Fruit fly (Drosophila melanogaster) whole organism, embryonic: ENCODE measurements around the gene Mbs.
A peak's percentile ranks its signal among the peaks of the same experiment; 100 is the strongest.

Source experiments
- ATbp ChIP-seq: fragments of 200-800 bp; sonication (Bioruptor generic); optimal IDR thresholded peaks from 2 replicates; lab custom pipeline; 2017; ENCODE audit warnings: missing biosample characterization, mild to moderate bottlenecking, missing genetic modification characterization, missing genetic modification reagents
- Adf1 ChIP-seq: fragments of 200-800 bp; sonication (Bioruptor generic); IDR thresholded peaks from 2 replicates; pipeline ENCODE4 v1.3.6; 2022; ENCODE audit warnings: missing biosample characterization, missing genetic modification characterization
- Antp ChIP-seq: fragments of 200-800 bp; sonication (Bioruptor generic); optimal IDR thresholded peaks from 3 replicates; lab custom pipeline; 2016; ENCODE audit warnings: missing biosample characterization, missing genetic modification characterization
- Atf3 ChIP-seq: fragments of 200-800 bp; sonication (Bioruptor generic); optimal IDR thresholded peaks from 3 replicates; lab custom pipeline; 2016; ENCODE audit warnings: missing biosample characterization, missing genetic modification characterization
- Bgb ChIP-seq: fragments of 200-800 bp; sonication (Bioruptor generic); IDR thresholded peaks from 2 replicates; pipeline ENCODE4 v1.3.6; 2022; ENCODE audit warnings: missing biosample characterization, missing genetic modification characterization; ENCODE audit not compliant: partially characterized antibody
- CG11093 ChIP-seq: fragments of 200-800 bp; sonication (Bioruptor generic); IDR thresholded peaks from 3 replicates; pipeline ENCODE4 v1.3.6; 2022; ENCODE audit warnings: missing biosample characterization, missing genetic modification characterization
- CG13296 ChIP-seq: fragments of 200-800 bp; sonication (Bioruptor generic); optimal IDR thresholded peaks from 3 replicates; lab custom pipeline; 2018; ENCODE audit warnings: missing biosample characterization, mild to moderate bottlenecking, missing genetic modification characterization
- CG15073 ChIP-seq: fragments of 200-800 bp; sonication (Bioruptor generic); optimal IDR thresholded peaks from 2 replicates; lab custom pipeline; 2016; ENCODE audit warnings: missing biosample characterization, missing genetic modification characterization
- CG18764 ChIP-seq: fragments of 200-800 bp; sonication (Bioruptor generic); optimal IDR thresholded peaks from 3 replicates; lab custom pipeline; 2016; ENCODE audit warnings: missing biosample characterization, missing genetic modification characterization
- CG34224 ChIP-seq: fragments of 200-800 bp; sonication (Bioruptor generic); IDR thresholded peaks from 3 replicates; pipeline ENCODE4 v1.3.6; 2022; ENCODE audit warnings: missing biosample characterization, missing genetic modification characterization; ENCODE audit not compliant: partially characterized antibody
- CG4820 ChIP-seq: fragments of 200-800 bp; sonication (Bioruptor generic); optimal IDR thresholded peaks from 3 replicates; lab custom pipeline; 2016; ENCODE audit warnings: missing biosample characterization, missing genetic modification characterization
- CG8089 ChIP-seq: fragments of 200-800 bp; sonication (Bioruptor generic); optimal IDR thresholded peaks from 3 replicates; lab custom pipeline; 2016; ENCODE audit warnings: missing biosample characterization, missing genetic modification characterization
- CG8944 ChIP-seq: fragments of 200-800 bp; sonication (Bioruptor generic); optimal IDR thresholded peaks from 3 replicates; lab custom pipeline; 2016; ENCODE audit warnings: missing biosample characterization, missing genetic modification characterization
- CG9609 ChIP-seq: fragments of 200-800 bp; sonication (Bioruptor generic); optimal IDR thresholded peaks from 3 replicates; lab custom pipeline; 2016; ENCODE audit warnings: missing biosample characterization, missing genetic modification characterization
- CHES-1-like ChIP-seq: fragments of 200-800 bp; sonication (Bioruptor generic); optimal IDR thresholded peaks from 2 replicates; lab custom pipeline; 2016; ENCODE audit warnings: missing biosample characterization, missing genetic modification characterization
- Dll ChIP-seq: fragments of 200-800 bp; sonication (Bioruptor generic); IDR thresholded peaks from 4 replicates; pipeline ENCODE4 v1.3.6; 2022; ENCODE audit warnings: missing biosample characterization, missing genetic modification characterization; ENCODE audit not compliant: partially characterized antibody
- Doc3 ChIP-seq: fragments of 200-800 bp; sonication (Bioruptor generic); IDR thresholded peaks from 3 replicates; pipeline ENCODE4 v1.3.6; 2022; ENCODE audit warnings: missing biosample characterization, missing genetic modification characterization; ENCODE audit not compliant: partially characterized antibody
- Elba2 ChIP-seq: fragments of 200-800 bp; sonication (Bioruptor generic); optimal IDR thresholded peaks from 3 replicates; lab custom pipeline; 2016; ENCODE audit warnings: missing biosample characterization, missing genetic modification characterization
- Ets97D ChIP-seq: fragments of 200-800 bp; sonication (Bioruptor generic); optimal IDR thresholded peaks from 3 replicates; lab custom pipeline; 2016; ENCODE audit warnings: missing biosample characterization, missing genetic modification characterization
- H15 ChIP-seq: fragments of 200-800 bp; sonication (Bioruptor generic); IDR thresholded peaks from 3 replicates; pipeline ENCODE4 v1.3.6; 2022; ENCODE audit warnings: missing biosample characterization, missing genetic modification characterization
- MBD-R2 ChIP-seq: fragments of 200-800 bp; sonication (Bioruptor generic); IDR thresholded peaks from 2 replicates; pipeline ENCODE4 v1.3.6; 2022; ENCODE audit warnings: missing biosample characterization, missing genetic modification characterization
- Mad ChIP-seq: fragments of 200-800 bp; sonication (Bioruptor generic); optimal IDR thresholded peaks from 2 replicates; lab custom pipeline; 2016; ENCODE audit warnings: missing biosample characterization, missing genetic modification characterization
- Nf-YB ChIP-seq: fragments of 200-800 bp; sonication (Bioruptor generic); optimal IDR thresholded peaks from 3 replicates; lab custom pipeline; 2019; ENCODE audit warnings: missing biosample characterization, mild to moderate bottlenecking, missing genetic modification characterization, moderate library complexity
- Nf-YC ChIP-seq: fragments of 200-800 bp; optimal IDR thresholded peaks from 3 replicates; lab custom pipeline; 2019; ENCODE audit warnings: missing biosample characterization, mild to moderate bottlenecking, missing genetic modification characterization, moderate library complexity
- Oli ChIP-seq: fragments of 200-800 bp; sonication (Bioruptor generic); optimal IDR thresholded peaks from 2 replicates; lab custom pipeline; 2018; ENCODE audit warnings: missing biosample characterization, mild to moderate bottlenecking, missing genetic modification characterization, moderate library complexity
- Poxn ChIP-seq: fragments of 200-800 bp; sonication (Bioruptor generic); IDR thresholded peaks from 2 replicates; pipeline ENCODE4 v1.3.6; 2022; ENCODE audit warnings: missing biosample characterization, missing genetic modification characterization
- Ptx1 ChIP-seq: fragments of 200-800 bp; sonication (Bioruptor generic); IDR thresholded peaks from 2 replicates; pipeline ENCODE4 v1.3.6; 2022; ENCODE audit warnings: missing biosample characterization, missing genetic modification characterization
- Rx ChIP-seq: fragments of 200-800 bp; sonication (Bioruptor generic); IDR thresholded peaks from 2 replicates; pipeline ENCODE4 v1.3.6; 2022; ENCODE audit warnings: missing biosample characterization, missing genetic modification characterization
- Ssrp ChIP-seq: fragments of 200-800 bp; sonication (Bioruptor generic); optimal IDR thresholded peaks from 2 replicates; lab custom pipeline; 2018; ENCODE audit warnings: missing biosample characterization, mild to moderate bottlenecking, missing genetic modification characterization, moderate library complexity
- al ChIP-seq: fragments of 200-800 bp; sonication (Bioruptor generic); IDR thresholded peaks from 2 replicates; pipeline ENCODE4 v1.3.6; 2022; ENCODE audit warnings: missing biosample characterization, missing genetic modification characterization
- ash1 ChIP-seq: fragments of 200-800 bp; sonication (Bioruptor generic); optimal IDR thresholded peaks from 2 replicates; lab custom pipeline; 2018; ENCODE audit warnings: missing biosample characterization, mild to moderate bottlenecking, missing genetic modification characterization
- az2 ChIP-seq: fragments of 200-800 bp; sonication (Bioruptor generic); optimal IDR thresholded peaks from 3 replicates; lab custom pipeline; 2016; ENCODE audit warnings: missing biosample characterization, missing genetic modification characterization
- caup ChIP-seq: fragments of 200-800 bp; sonication (Bioruptor generic); optimal IDR thresholded peaks from 3 replicates; lab custom pipeline; 2017; ENCODE audit warnings: missing biosample characterization, mild to moderate bottlenecking, missing genetic modification characterization, moderate library complexity; ENCODE audit not compliant: severe bottlenecking
- chm ChIP-seq: fragments of 200-800 bp; sonication (Bioruptor generic); IDR thresholded peaks from 2 replicates; pipeline ENCODE4 v1.3.6; 2022; ENCODE audit warnings: missing biosample characterization, missing genetic modification characterization
- corto ChIP-seq: fragments of 200-800 bp; sonication (Bioruptor generic); optimal IDR thresholded peaks from 2 replicates; lab custom pipeline; 2016; ENCODE audit warnings: missing biosample characterization, mild to moderate bottlenecking, missing genetic modification characterization, moderate library complexity
- eve ChIP-seq, 2 experiments: fragments of >200 bp; optimal IDR thresholded peaks; 2 replicates each; lab custom pipeline; 2017; ENCODE audit warnings: missing biosample characterization in 2 of 2, missing genetic modification characterization in 2 of 2
- fru ChIP-seq: fragments of >200 bp; optimal IDR thresholded peaks from 2 replicates; lab custom pipeline; 2017
- fu2 ChIP-seq: fragments of 200-800 bp; sonication (Bioruptor generic); optimal IDR thresholded peaks from 2 replicates; lab custom pipeline; 2016; ENCODE audit warnings: missing biosample characterization, missing genetic modification characterization
- hbn ChIP-seq: fragments of 200-800 bp; sonication (Bioruptor generic); IDR thresholded peaks from 2 replicates; pipeline ENCODE4 v1.3.6; 2022; ENCODE audit warnings: missing biosample characterization, missing genetic modification characterization; ENCODE audit not compliant: partially characterized antibody
- her ChIP-seq: fragments of 200-800 bp; sonication (Bioruptor generic); optimal IDR thresholded peaks from 2 replicates; lab custom pipeline; 2016; ENCODE audit warnings: missing biosample characterization, missing genetic modification characterization
- jing ChIP-seq: fragments of 200-800 bp; sonication (Bioruptor generic); optimal IDR thresholded peaks from 2 replicates; lab custom pipeline; 2018; ENCODE audit warnings: missing biosample characterization, mild to moderate bottlenecking, missing genetic modification characterization
- mirr ChIP-seq: fragments of 200-800 bp; sonication (Bioruptor generic); optimal IDR thresholded peaks from 3 replicates; lab custom pipeline; 2018; ENCODE audit warnings: missing biosample characterization, mild to moderate bottlenecking, missing genetic modification characterization
- nmo ChIP-seq: fragments of 200-800 bp; sonication (Bioruptor generic); optimal IDR thresholded peaks from 2 replicates; lab custom pipeline; 2018; ENCODE audit warnings: missing biosample characterization, mild to moderate bottlenecking, missing genetic modification characterization, moderate library complexity
- pho ChIP-seq: fragments of 200-800 bp; sonication (Bioruptor generic); optimal IDR thresholded peaks from 2 replicates; lab custom pipeline; 2016; ENCODE audit warnings: missing biosample characterization, missing genetic modification characterization
- ro ChIP-seq: fragments of 200-800 bp; sonication (Bioruptor generic); IDR thresholded peaks from 2 replicates; pipeline ENCODE4 v1.3.6; 2022; ENCODE audit warnings: missing biosample characterization, missing genetic modification characterization
- sob ChIP-seq: fragments of 200-800 bp; sonication (Bioruptor generic); IDR thresholded peaks from 2 replicates; pipeline ENCODE4 v1.3.6; 2022; ENCODE audit warnings: missing biosample characterization, missing genetic modification characterization
- tap ChIP-seq: fragments of 200-800 bp; optimal IDR thresholded peaks from 3 replicates; lab custom pipeline; 2019; ENCODE audit warnings: missing biosample characterization, mild to moderate bottlenecking, missing genetic modification characterization, moderate library complexity
- tll ChIP-seq, 2 experiments: fragments of 200-800 bp in 1 of 2; fragments of >200 bp in 1 of 2; sonication (Bioruptor generic) in 1 of 2; optimal IDR thresholded peaks; 2 replicates each; lab custom pipeline; 2017 to 2019; ENCODE audit warnings: missing biosample characterization in 2 of 2, missing genetic modification characterization in 2 of 2, mild to moderate bottlenecking in 1 of 2, moderate library complexity in 1 of 2
- ttk ChIP-seq: fragments of 200-800 bp; sonication (Bioruptor generic); IDR thresholded peaks from 2 replicates; pipeline ENCODE4 v2.1.2; 2022; ENCODE audit warnings: missing biosample characterization, missing genetic modification characterization

The Mbs gene

DNA sequence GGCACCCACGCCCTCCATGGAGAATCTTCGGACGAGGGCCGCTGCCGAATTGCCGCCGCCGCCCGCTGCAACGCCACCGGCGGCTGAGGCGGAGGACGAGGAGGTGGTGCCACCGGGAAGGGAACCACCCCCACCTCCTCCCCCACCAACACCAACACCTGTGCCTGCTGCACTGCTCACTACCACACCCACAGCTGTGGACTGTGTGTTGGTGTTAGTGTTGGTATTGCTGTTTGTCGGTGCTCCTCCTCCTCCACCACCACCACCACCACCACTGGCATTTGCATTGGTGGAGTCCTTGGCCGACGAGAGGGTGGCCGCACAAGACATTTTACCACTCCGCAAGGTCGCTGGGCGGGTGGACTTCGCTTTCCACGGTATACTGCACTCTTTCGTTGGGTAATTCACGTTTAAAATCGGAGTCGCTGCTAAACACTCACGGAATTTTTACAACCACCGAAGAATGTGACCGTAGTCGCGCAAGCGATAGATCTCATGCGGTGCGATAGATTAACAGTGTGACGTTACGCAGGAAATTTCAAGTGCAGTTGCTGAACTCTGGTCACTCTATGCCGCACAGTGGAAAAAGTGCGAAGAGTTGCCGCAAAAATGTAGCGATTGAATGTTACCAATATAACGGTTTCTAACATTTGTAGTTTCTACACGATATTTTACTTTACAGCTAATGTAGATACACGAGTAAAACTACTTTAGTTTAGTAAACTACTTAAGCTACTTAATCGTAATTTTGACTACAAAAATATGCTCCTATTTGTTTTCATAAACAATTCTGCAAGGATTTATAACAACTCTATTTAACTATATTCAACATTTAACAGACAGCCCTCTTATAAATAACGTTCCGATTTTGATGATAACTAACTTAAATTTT is 40.2 kb upstream of the Mbs start, which contains the start of gene mib1 (continued):
- TF ChIP-seq sob (GFP tag; lab: Robert Waterston, UW) (peak; percentile 65; the same call in 1 of the 2 replicates), Rx (GFP tag; lab: Robert Waterston, UW) (no peak), CG9609 (GFP tag; lab: Kevin White, UChicago) (peak; percentile 40), Nf-YC (tag; lab: Kevin White, UChicago) (peak; percentile 53), Adf1 (peak; percentile 38; the same call in 1 of the 2 replicates), Elba2 (no peak), CG13296 (GFP tag; lab: Kevin White, UChicago) (peak; percentile 45), Oli (tag; lab: Kevin White, UChicago) (no peak), hbn (GFP tag; lab: Robert Waterston, UW) (peak; percentile 91), Dll (GFP tag; lab: Robert Waterston, UW) (peak; percentile 84), tll (GFP tag; optimal IDR thresholded peaks at IDR 0.05; lab: Kevin White, UChicago) (peak in 1 of 2 experiments; percentile 42), caup (peak; percentile 33), H15 (GFP tag; lab: Robert Waterston, UW) (0 out of 3 replicates have a peak, but pooled peaks have one; percentile 8), her (peak; percentile 6), CG34224 (GFP tag; lab: Robert Waterston, UW) (peak; percentile 92), ash1 (peak; percentile 23), CG15073 (GFP tag; lab: Kevin White, UChicago) (no peak), corto (GFP tag; lab: Kevin White, UChicago) (no peak), fru (lab: Kevin White, UChicago) (no peak), ro (GFP tag; lab: Robert Waterston, UW) (no peak), Ets97D (GFP tag; lab: Kevin White, UChicago) (peak; percentile 88), CG18764 (GFP tag; lab: Kevin White, UChicago) (no peak), eve (GFP tag; optimal IDR thresholded peaks at IDR 0.05; lab: Kevin White, UChicago) (no peak), al (GFP tag; lab: Robert Waterston, UW) (0 out of 2 replicates have a peak, but pooled peaks have one; percentile 13), mirr (GFP tag; lab: Kevin White, UChicago) (peak; percentile 45), Nf-YB (GFP tag; lab: Kevin White, UChicago) (peak; percentile 19), Ptx1 (peak; percentile 26; the same call in 1 of the 2 replicates), Doc3 (peak; percentile 72), Poxn (GFP tag; lab: Robert Waterston, UW) (no peak), Mad (no peak), CG11093 (GFP tag; lab: Robert Waterston, UW) (no peak), CG8944 (GFP tag; lab: Kevin White, UChicago) (no peak), az2 (GFP tag; lab: Kevin White, UChicago) (peak; percentile 15), Antp (no peak), CG8089 (GFP tag; lab: Kevin White, UChicago) (no peak), CHES-1-like (peak; percentile 71), ATbp (no peak), nmo (GFP tag; lab: Kevin White, UChicago) (peak; percentile 90), MBD-R2 (GFP tag; lab: Robert Waterston, UW) (peak; percentile 81; the same call in 1 of the 2 replicates), Bgb (peak; percentile 95), pho (peak; percentile 38), tap (tag; lab: Kevin White, UChicago) (no peak), fu2 (peak; percentile 43), CG4820 (peak; percentile 5), Atf3 (no peak), ttk (GFP tag; lab: Robert Waterston, UW) (no peak), jing (GFP tag; lab: Kevin White, UChicago) (no peak), Ssrp (no peak), chm (GFP tag; lab: Robert Waterston, UW) (peak; percentile 68; the same call in 1 of the 2 replicates)
